Worm (Caenorhabditis elegans) whole organism, L1 larva: Measurements from ENCODE around the gene K01G12.22.

Experiments used
- dpl-1 ChIP-seq, 3 experiments: fragments of 150-350 bp in 2 of 3; sonication (generic microtip) in 1 of 3; optimal IDR thresholded peaks; 2 replicates each; lab custom pipeline; 2014 to 2017; ENCODE audit warnings: missing biosample characterization in 3 of 3, missing genetic modification characterization in 3 of 3, missing genetic modification reagents in 3 of 3
- egl-27 ChIP-seq, 2 experiments: fragments of 150-350 bp in 1 of 2; sonication (generic microtip); optimal IDR thresholded peaks; 3 replicates each; lab custom pipeline; 2017 to 2018; ENCODE audit warnings: missing biosample characterization in 2 of 2, missing genetic modification characterization in 2 of 2, missing genetic modification reagents in 2 of 2
- elt-2 ChIP-seq: sonication (generic microtip); optimal IDR thresholded peaks from 2 replicates; lab custom pipeline; 2016; ENCODE audit warnings: missing genetic modification characterization, mild to moderate bottlenecking, inconsistent platforms, missing compliant biosample characterization, missing genetic modification reagents
- lin-15B ChIP-seq: fragments of 150-350 bp; sonication (generic microtip); optimal IDR thresholded peaks from 3 replicates; lab custom pipeline; 2014; ENCODE audit warnings: missing biosample characterization, missing genetic modification characterization
- lin-35 ChIP-seq, 2 experiments: fragments of 150-350 bp; optimal IDR thresholded peaks; 2 replicates each; lab custom pipeline; 2014; ENCODE audit warnings: missing biosample characterization in 2 of 2, missing genetic modification characterization in 2 of 2, missing genetic modification reagents in 2 of 2
- lsy-2 ChIP-seq, 2 experiments: fragments of 150-350 bp; optimal IDR thresholded peaks; 2 replicates each; lab custom pipeline; 2014; ENCODE audit warnings: missing biosample characterization in 2 of 2, missing genetic modification characterization in 2 of 2
- nhr-11 ChIP-seq: fragments of 150-350 bp; optimal IDR thresholded peaks from 2 replicates; lab custom pipeline; 2014; ENCODE audit warnings: missing biosample characterization, missing genetic modification characterization
- nhr-77 ChIP-seq: fragments of 150-350 bp; optimal IDR thresholded peaks from 2 replicates; lab custom pipeline; 2014; ENCODE audit warnings: missing biosample characterization, missing genetic modification characterization
- snpc-4 ChIP-seq: fragments of 150-350 bp; optimal IDR thresholded peaks from 2 replicates; lab custom pipeline; 2014; ENCODE audit warnings: missing biosample characterization, missing genetic modification characterization
- tbx-2 ChIP-seq: sonication (generic microtip); optimal IDR thresholded peaks from 2 replicates; lab custom pipeline; 2016; ENCODE audit warnings: missing genetic modification characterization, missing compliant biosample characterization

DNA sequence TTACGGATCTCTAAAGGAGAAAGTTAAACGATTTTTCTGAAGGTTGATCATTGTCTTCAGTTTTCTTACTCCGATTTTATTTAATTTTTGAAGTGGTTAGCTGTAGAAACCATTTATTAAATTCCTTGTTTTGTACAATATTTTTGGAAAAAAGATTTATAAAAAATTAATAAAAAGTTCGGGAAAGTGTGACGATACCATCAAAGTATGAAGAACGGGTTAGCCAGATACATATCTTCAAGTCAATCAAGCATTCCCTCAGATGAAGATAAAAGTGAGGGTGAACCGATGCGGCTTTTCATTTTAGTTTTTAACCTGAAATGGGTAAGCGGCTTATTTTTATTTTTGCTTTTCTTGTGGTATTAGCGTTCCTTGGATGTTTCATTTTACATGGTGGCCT, 26.5 kb upstream of the K01G12.22 start, which contains the start of gene R05A10.6:
- TF ChIP-seq lin-35 (GFP tag; optimal IDR thresholded peaks at IDR 0.05; lab: Kevin White, UChicago) (no peak), dpl-1 (GFP tag; optimal IDR thresholded peaks at IDR 0.05; lab: Kevin White, UChicago) (no peak), lsy-2 (tag; optimal IDR thresholded peaks at IDR 0.05; lab: Kevin White, UChicago) (no peak), egl-27 (tag; optimal IDR thresholded peaks at IDR 0.05; lab: Kevin White, UChicago) (no peak), nhr-77 (no peak), lin-15B (tag; lab: Kevin White, UChicago) (no peak), tbx-2 (tag; lab: Kevin White, UChicago) (no peak), nhr-11 (tag; lab: Kevin White, UChicago) (no peak), snpc-4 (no peak), elt-2 (tag; lab: Kevin White, UChicago) (no peak)
